Worm (Caenorhabditis elegans) whole organism, young adult: Measurements from ENCODE around the gene col-171.

ENCODE experiments used
- B0019.2 ChIP-seq: fragments of 200-800 bp; sonication (Bioruptor generic); conservative IDR thresholded peaks from 2 replicates; pipeline ENCODE4 v1.3.6; 2022; ENCODE audit warnings: missing genetic modification reagents, missing genetic modification characterization, missing compliant biosample characterization
- B0261.1 ChIP-seq: sonication (generic microtip); optimal IDR thresholded peaks from 2 replicates; lab custom pipeline; 2016; ENCODE audit warnings: mild to moderate bottlenecking, missing genetic modification characterization, moderate library complexity, missing compliant biosample characterization
- D2030.7 ChIP-seq: fragments of 200-800 bp; sonication (Bioruptor generic); IDR thresholded peaks from 2 replicates; pipeline ENCODE4 v1.3.6; 2022; ENCODE audit warnings: missing genetic modification reagents, missing genetic modification characterization, missing compliant biosample characterization
- F33H1.4 ChIP-seq: fragments of 200-800 bp; sonication (Bioruptor generic); IDR thresholded peaks from 2 replicates; pipeline ENCODE4 v1.3.6; 2022; ENCODE audit warnings: missing genetic modification reagents, missing genetic modification characterization, missing compliant biosample characterization
- F37B4.10 ChIP-seq: fragments of 200-800 bp; sonication (Bioruptor generic); IDR thresholded peaks from 2 replicates; pipeline ENCODE4 v1.3.6; 2022; ENCODE audit warnings: missing genetic modification characterization, missing compliant biosample characterization
- F39B2.1 ChIP-seq: fragments of 200-800 bp; sonication (Bioruptor generic); IDR thresholded peaks from 2 replicates; pipeline ENCODE4 v1.3.6; 2022; ENCODE audit warnings: missing genetic modification reagents, missing genetic modification characterization, missing compliant biosample characterization
- F57A8.1 ChIP-seq: fragments of 200-800 bp; sonication (Bioruptor generic); optimal IDR thresholded peaks from 2 replicates; lab custom pipeline; 2018; ENCODE audit warnings: mild to moderate bottlenecking, missing genetic modification characterization, moderate library complexity, missing compliant biosample characterization
- T07F8.4 ChIP-seq: sonication (generic microtip); optimal IDR thresholded peaks from 2 replicates; lab custom pipeline; 2016; ENCODE audit warnings: mild to moderate bottlenecking, missing genetic modification characterization, moderate library complexity, missing compliant biosample characterization
- Y53F4B.3 ChIP-seq: fragments of 200-800 bp; sonication (Bioruptor generic); IDR thresholded peaks from 2 replicates; pipeline ENCODE4 v1.3.6; 2022; ENCODE audit warnings: missing genetic modification reagents, missing genetic modification characterization, missing compliant biosample characterization
- Y79H2A.3 ChIP-seq: fragments of 200-800 bp; sonication (Bioruptor generic); conservative IDR thresholded peaks from 2 replicates; pipeline ENCODE4 v1.3.6; 2022; ENCODE audit warnings: missing genetic modification reagents, missing genetic modification characterization, missing compliant biosample characterization
- Y95B8A.8 ChIP-seq: fragments of 200-800 bp; sonication (Bioruptor generic); IDR thresholded peaks from 2 replicates; pipeline ENCODE4 v1.3.6; 2022; ENCODE audit warnings: missing genetic modification reagents, missing genetic modification characterization, missing compliant biosample characterization
- ama-1 ChIP-seq, 3 experiments: fragments of 150-350 bp in 1 of 3; sonication (generic microtip) in 2 of 3; optimal IDR thresholded peaks; 2 replicates each; lab custom pipeline; 2014 to 2018; ENCODE audit warnings: missing biosample characterization in 2 of 3, missing genetic modification characterization in 2 of 3, missing genetic modification reagents in 2 of 3
- aptf-2 ChIP-seq: fragments of 200-800 bp; sonication (Bioruptor generic); conservative IDR thresholded peaks from 2 replicates; pipeline ENCODE4 v1.3.6; 2022; ENCODE audit warnings: missing genetic modification reagents, missing genetic modification characterization, missing compliant biosample characterization
- atf-7 ChIP-seq: sonication (generic microtip); optimal IDR thresholded peaks from 2 replicates; lab custom pipeline; 2017; ENCODE audit warnings: mild to moderate bottlenecking, missing genetic modification characterization, missing compliant biosample characterization
- bed-1 ChIP-seq: fragments of 200-800 bp; sonication (Bioruptor generic); IDR thresholded peaks from 2 replicates; pipeline ENCODE4 v1.3.6; 2022; ENCODE audit warnings: missing genetic modification reagents, missing genetic modification characterization, missing compliant biosample characterization
- ccch-3 ChIP-seq: fragments of 200-800 bp; sonication (Bioruptor generic); optimal IDR thresholded peaks from 2 replicates; lab custom pipeline; 2018; ENCODE audit warnings: mild to moderate bottlenecking, missing genetic modification characterization, missing compliant biosample characterization
- cebp-1 ChIP-seq, 2 experiments: fragments of 200-800 bp in 1 of 2; sonication (Bioruptor generic) in 1 of 2; sonication (generic microtip) in 1 of 2; IDR thresholded peaks in 1 of 2; optimal IDR thresholded peaks in 1 of 2; 2 replicates each; pipeline versions ENCODE4 v1.3.6 to Lab custom; 2017 to 2022; ENCODE audit warnings: missing compliant biosample characterization in 2 of 2, missing genetic modification characterization in 2 of 2, mild to moderate bottlenecking in 1 of 2, missing genetic modification reagents in 1 of 2, moderate library complexity in 1 of 2
- ceh-27 ChIP-seq: fragments of 200-800 bp; sonication (Bioruptor generic); optimal IDR thresholded peaks from 2 replicates; lab custom pipeline; 2018; ENCODE audit warnings: mild to moderate bottlenecking, missing genetic modification characterization, moderate library complexity, missing compliant biosample characterization
- ceh-58 ChIP-seq: fragments of 200-800 bp; sonication (Bioruptor generic); IDR thresholded peaks from 2 replicates; pipeline ENCODE4 v1.3.6; 2022; ENCODE audit warnings: missing genetic modification characterization, missing compliant biosample characterization
- die-1 ChIP-seq: sonication (generic microtip); optimal IDR thresholded peaks from 2 replicates; lab custom pipeline; 2016; ENCODE audit warnings: missing genotype, mild to moderate bottlenecking, missing genetic modification characterization, missing compliant biosample characterization
- dox-1 ChIP-seq: fragments of 200-800 bp; sonication (Bioruptor generic); IDR thresholded peaks from 2 replicates; pipeline ENCODE4 v1.3.6; 2022; ENCODE audit warnings: missing genetic modification reagents, missing genetic modification characterization, missing compliant biosample characterization
- dpl-1 ChIP-seq: fragments of 150-350 bp; optimal IDR thresholded peaks from 2 replicates; lab custom pipeline; 2014; ENCODE audit warnings: missing biosample characterization, missing genetic modification reagents, missing genetic modification characterization
- efl-1 ChIP-seq: fragments of 150-350 bp; optimal IDR thresholded peaks from 2 replicates; lab custom pipeline; 2014; ENCODE audit warnings: missing biosample characterization, missing genetic modification reagents, missing genetic modification characterization
- him-1 ChIP-seq: sonication (generic microtip); optimal IDR thresholded peaks from 2 replicates; lab custom pipeline; 2016; ENCODE audit warnings: missing genotype, missing genetic modification reagents, missing genetic modification characterization, missing compliant biosample characterization
- hlh-12 ChIP-seq: sonication (generic microtip); optimal IDR thresholded peaks from 2 replicates; lab custom pipeline; 2016; ENCODE audit warnings: missing genetic modification characterization, missing compliant biosample characterization
- hmg-1.2 ChIP-seq: fragments of 200-800 bp; sonication (Bioruptor generic); IDR thresholded peaks from 2 replicates; pipeline ENCODE4 v1.3.6; 2022; ENCODE audit warnings: missing genetic modification reagents, missing genetic modification characterization, missing compliant biosample characterization
- hrde-1 ChIP-seq: sonication (generic microtip); optimal IDR thresholded peaks from 2 replicates; lab custom pipeline; 2016; ENCODE audit warnings: missing genetic modification characterization, mild to moderate bottlenecking, missing compliant biosample characterization, moderate library complexity, missing genotype, missing genetic modification reagents, borderline replicate concordance
- hsf-1 ChIP-seq: fragments of 200-800 bp; sonication (Bioruptor generic); IDR thresholded peaks from 2 replicates; pipeline ENCODE4 v1.3.6; 2022; ENCODE audit warnings: missing genetic modification reagents, missing genetic modification characterization, missing compliant biosample characterization
- lin-35 ChIP-seq, 3 experiments: fragments of 150-350 bp in 2 of 3; sonication (generic microtip) in 1 of 3; optimal IDR thresholded peaks; 2 replicates each; lab custom pipeline; 2014 to 2018; ENCODE audit warnings: missing biosample characterization in 3 of 3, missing genetic modification characterization in 3 of 3, missing genetic modification reagents in 3 of 3
- lin-40 ChIP-seq: sonication (generic microtip); optimal IDR thresholded peaks from 2 replicates; lab custom pipeline; 2016; ENCODE audit warnings: missing genetic modification characterization, mild to moderate bottlenecking, missing compliant biosample characterization, missing genotype, missing genetic modification reagents
- madf-6 ChIP-seq: fragments of 200-800 bp; sonication (Bioruptor generic); IDR thresholded peaks from 2 replicates; pipeline ENCODE4 v1.3.6; 2022; ENCODE audit warnings: missing genetic modification reagents, missing genetic modification characterization, missing compliant biosample characterization
- mes-4 ChIP-seq: sonication (generic microtip); optimal IDR thresholded peaks from 2 replicates; lab custom pipeline; 2016; ENCODE audit warnings: missing genotype, missing genetic modification characterization, missing compliant biosample characterization
- nfya-1 ChIP-seq: sonication (generic microtip); optimal IDR thresholded peaks from 2 replicates; lab custom pipeline; 2017; ENCODE audit warnings: antibody characterized with exemption, missing compliant biosample characterization, missing genetic modification characterization, borderline replicate concordance; ENCODE audit not compliant: insufficient read depth
- nfyb-1 ChIP-seq: fragments of 200-800 bp; sonication (Bioruptor generic); IDR thresholded peaks from 2 replicates; pipeline ENCODE4 v1.3.6; 2022; ENCODE audit warnings: missing genetic modification reagents, missing genetic modification characterization, missing compliant biosample characterization
- nhr-179 ChIP-seq: sonication (generic microtip); optimal IDR thresholded peaks from 2 replicates; lab custom pipeline; 2016; ENCODE audit warnings: mild to moderate bottlenecking, missing genetic modification characterization, missing compliant biosample characterization
- nhr-90 ChIP-seq: sonication (generic microtip); optimal IDR thresholded peaks from 2 replicates; lab custom pipeline; 2016; ENCODE audit warnings: missing genotype, mild to moderate bottlenecking, missing genetic modification characterization, missing compliant biosample characterization
- pbrm-1 ChIP-seq: fragments of 200-800 bp; sonication (Bioruptor generic); IDR thresholded peaks from 2 replicates; pipeline ENCODE4 v1.3.6; 2022; ENCODE audit warnings: missing genetic modification reagents, missing genetic modification characterization, missing compliant biosample characterization
- pha-4 ChIP-seq: fragments of 150-350 bp; sonication (generic microtip); optimal IDR thresholded peaks from 2 replicates; lab custom pipeline; 2014; ENCODE audit warnings: missing biosample characterization, missing genetic modification reagents, missing genetic modification characterization
- rcor-1 ChIP-seq: fragments of 200-800 bp; sonication (Bioruptor generic); IDR thresholded peaks from 2 replicates; pipeline ENCODE4 v1.3.6; 2022; ENCODE audit warnings: missing genetic modification reagents, missing genetic modification characterization, missing compliant biosample characterization
- sptf-2 ChIP-seq: fragments of 200-800 bp; sonication (Bioruptor generic); optimal IDR thresholded peaks from 2 replicates; lab custom pipeline; 2018; ENCODE audit warnings: mild to moderate bottlenecking, missing genetic modification characterization, missing compliant biosample characterization
- tbp1 ChIP-seq: fragments of 200-800 bp; sonication (Bioruptor generic); optimal IDR thresholded peaks from 2 replicates; lab custom pipeline; 2018; ENCODE audit warnings: mild to moderate bottlenecking, missing genetic modification characterization, missing compliant biosample characterization
- tbx-9 ChIP-seq: sonication (generic microtip); optimal IDR thresholded peaks from 2 replicates; lab custom pipeline; 2016; ENCODE audit warnings: borderline replicate concordance, missing genetic modification characterization, inconsistent platforms, missing compliant biosample characterization
- tlf-1 ChIP-seq: fragments of 200-800 bp; sonication (Bioruptor generic); optimal IDR thresholded peaks from 2 replicates; lab custom pipeline; 2018; ENCODE audit warnings: mild to moderate bottlenecking, missing genetic modification characterization, missing compliant biosample characterization
- unc-62 ChIP-seq: fragments of 150-350 bp; optimal IDR thresholded peaks from 2 replicates; lab custom pipeline; 2014; ENCODE audit warnings: missing biosample characterization, missing genetic modification reagents, missing genetic modification characterization
- zim-3 ChIP-seq: sonication (generic microtip); optimal IDR thresholded peaks from 2 replicates; lab custom pipeline; 2017; ENCODE audit warnings: mild to moderate bottlenecking, missing genetic modification characterization, moderate library complexity, missing compliant biosample characterization
- ztf-18 ChIP-seq: sonication (generic microtip); optimal IDR thresholded peaks from 2 replicates; lab custom pipeline; 2016; ENCODE audit warnings: missing genotype, mild to moderate bottlenecking, missing genetic modification characterization, missing compliant biosample characterization
- ztf-6 ChIP-seq: fragments of 200-800 bp; sonication (Bioruptor generic); IDR thresholded peaks from 2 replicates; pipeline ENCODE4 v1.3.6; 2022; ENCODE audit warnings: missing genetic modification reagents, missing genetic modification characterization, missing compliant biosample characterization

Gene col-171

DNA sequence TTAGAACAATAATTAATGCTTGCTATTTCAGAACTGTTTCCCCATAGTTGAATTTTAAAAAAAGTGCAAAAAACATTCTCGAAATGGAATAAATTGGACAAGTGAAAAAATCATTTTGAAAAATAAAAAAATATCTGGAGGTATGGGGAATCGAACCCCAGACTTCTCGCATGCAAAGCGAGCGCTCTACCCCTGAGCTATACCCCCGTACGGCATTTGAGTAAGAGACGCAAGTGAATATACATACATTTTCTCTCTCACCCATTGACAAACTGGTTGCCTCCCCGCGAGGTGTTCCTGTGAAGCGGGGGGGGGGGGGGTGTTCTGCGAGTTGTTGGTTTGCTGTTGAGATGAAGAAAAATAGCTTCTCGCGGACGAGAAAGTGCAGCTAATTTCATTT, 42.0 kb upstream of the col-171 start (continued):
- TF ChIP-seq ama-1 (optimal IDR thresholded peaks at IDR 0.05; lab: Kevin White, UChicago) (no peak), ama-1 (GFP tag; optimal IDR thresholded peaks at IDR 0.05; lab: Kevin White, UChicago) (peak; percentile 83 to 87), nfya-1 (tag; lab: Kevin White, UChicago) (no peak), hsf-1 (GFP tag; lab: Robert Waterston, UW) (peak; percentile 65; the same call in 1 of the 2 replicates), Y53F4B.3 (GFP tag; lab: Robert Waterston, UW) (0 out of 2 replicates have a peak, but pooled peaks have one; percentile 35), hrde-1 (peak; percentile 67), bed-1 (GFP tag; lab: Robert Waterston, UW) (peak; percentile 93), sptf-2 (peak; percentile 95), F57A8.1 (GFP tag; lab: Kevin White, UChicago) (peak; percentile 88), F33H1.4 (0 out of 2 replicates have a peak, but pooled peaks have one; percentile 16), tlf-1 (GFP tag; lab: Kevin White, UChicago) (peak; percentile 15), zim-3 (tag; lab: Kevin White, UChicago) (peak; percentile 78), ztf-18 (peak; percentile 72), hmg-1.2 (GFP tag; lab: Robert Waterston, UW) (peak; percentile 84), mes-4 (tag; lab: Kevin White, UChicago) (peak; percentile 75), pbrm-1 (GFP tag; lab: Robert Waterston, UW) (peak; percentile 89), F39B2.1 (GFP tag; lab: Robert Waterston, UW) (peak; percentile 48; the same call in 1 of the 2 replicates), B0261.1 (peak; percentile 90), unc-62 (GFP tag; lab: Kevin White, UChicago) (no peak), hlh-12 (tag; lab: Kevin White, UChicago) (peak; percentile 89), dpl-1 (GFP tag; lab: Kevin White, UChicago) (no peak), tbx-9 (tag; lab: Kevin White, UChicago) (no peak), nhr-179 (tag; lab: Kevin White, UChicago) (peak; percentile 65), Y79H2A.3 (GFP tag; lab: Robert Waterston, UW) (no peak), him-1 (tag; lab: Kevin White, UChicago) (peak; percentile 96), nhr-90 (peak; percentile 91), lin-40 (tag; lab: Kevin White, UChicago) (peak; percentile 82), tbp1 (GFP tag; lab: Kevin White, UChicago) (peak; percentile 92), ceh-58 (GFP tag; lab: Robert Waterston, UW) (peak; percentile 96; the same call in 1 of the 2 replicates), ccch-3 (GFP tag; lab: Kevin White, UChicago) (peak; percentile 66), ceh-27 (GFP tag; lab: Kevin White, UChicago) (peak; percentile 81), T07F8.4 (tag; lab: Kevin White, UChicago) (peak; percentile 74), pha-4 (tag; lab: Kevin White, UChicago) (no peak), ztf-6 (GFP tag; lab: Robert Waterston, UW) (0 out of 2 replicates have a peak, but pooled peaks have one; percentile 59), F37B4.10 (GFP tag; lab: Robert Waterston, UW) (0 out of 2 replicates have a peak, but pooled peaks have one; percentile 54), die-1 (tag; lab: Kevin White, UChicago) (peak; percentile 96), efl-1 (GFP tag; lab: Kevin White, UChicago) (no peak), madf-6 (GFP tag; lab: Robert Waterston, UW) (peak; percentile 71), lin-35 (GFP tag; optimal IDR thresholded peaks at IDR 0.05; lab: Kevin White, UChicago) (peak in 1 of 3 experiments; percentile 60), nfyb-1 (peak; percentile 92), B0019.2 (GFP tag; lab: Robert Waterston, UW) (0 out of 2 replicates have a peak, but pooled peaks have one; percentile 30), D2030.7 (GFP tag; lab: Robert Waterston, UW) (peak; percentile 83), aptf-2 (GFP tag; lab: Robert Waterston, UW) (no peak), rcor-1 (GFP tag; lab: Robert Waterston, UW) (peak; percentile 87), cebp-1 (GFP tag; IDR thresholded peaks at IDR 0.05; lab: Robert Waterston, UW) (peak; percentile 54; the same call in 1 of the 2 replicates), cebp-1 (tag; optimal IDR thresholded peaks at IDR 0.05; lab: Kevin White, UChicago) (peak; percentile 79), atf-7 (tag; lab: Kevin White, UChicago) (peak; percentile 84), Y95B8A.8 (GFP tag; lab: Robert Waterston, UW) (0 out of 2 replicates have a peak, but pooled peaks have one; percentile 15), dox-1 (GFP tag; lab: Robert Waterston, UW) (peak; percentile 93)
